Fruit fly (Drosophila melanogaster): ENCODE measurements around the gene RluA-2.

DNA sequence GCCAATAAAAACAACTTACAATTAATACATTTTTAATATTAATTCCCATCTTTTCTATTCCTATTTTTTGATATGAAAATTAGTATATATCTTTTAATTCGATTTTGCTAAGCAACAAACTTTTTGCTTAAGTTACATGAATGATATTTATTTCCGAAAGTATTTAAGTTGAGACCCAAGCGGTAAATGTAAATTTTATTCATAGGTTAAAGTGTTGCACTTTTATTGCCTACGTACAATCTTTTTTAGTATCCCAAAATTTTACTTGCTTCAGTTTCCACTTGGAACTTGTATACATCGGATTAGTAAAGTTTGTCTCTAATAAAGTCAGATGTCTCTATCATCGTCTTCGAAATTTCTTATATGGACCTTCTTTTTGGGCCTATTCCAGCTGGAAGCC lies 54.6 kb downstream of the RluA-2 start, which contains the start of gene CG18301:
- no peak for TF ChIP-seq CG8478 (optimal IDR thresholded peaks at IDR 0.05)
- TF ChIP-seq EcR (GFP tag; optimal IDR thresholded peaks at IDR 0.05): no peak
- no peak for TF ChIP-seq pan (optimal IDR thresholded peaks at IDR 0.05)
- no peak for TF ChIP-seq Dll (optimal IDR thresholded peaks at IDR 0.05)
- no peak for TF ChIP-seq psq (optimal IDR thresholded peaks at IDR 0.05)
- no peak for TF ChIP-seq usp (GFP tag; optimal IDR thresholded peaks at IDR 0.05)
